Worm (Caenorhabditis elegans): ENCODE data around the gene K11H12.3.

The K11H12.3 gene

DNA sequence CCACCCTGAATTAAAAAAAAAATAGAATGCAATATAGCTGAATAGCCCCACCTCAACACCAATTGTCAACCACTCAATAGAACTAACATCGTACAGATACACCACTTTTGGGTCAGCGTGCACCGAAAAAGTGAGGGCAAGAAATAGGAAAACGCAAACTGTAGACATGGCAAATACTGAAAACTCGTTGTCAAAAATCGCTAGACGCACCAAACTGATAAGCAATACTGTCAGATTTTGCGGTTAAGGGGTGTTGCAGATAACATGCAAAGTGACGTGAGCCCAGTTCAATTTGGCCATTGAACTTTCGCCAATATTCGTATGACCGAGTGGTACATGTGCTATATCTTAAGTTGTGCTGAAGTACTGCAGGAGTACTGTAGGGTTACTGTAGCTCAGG lies at the start of gene K11H12.3:
Gene K11H12.3, minus strand, starts transcription at position 168 of the 400 bp plus-strand sequence.
- TF ChIP-seq syd-9 (tag; optimal IDR thresholded peaks at IDR 0.05), result no peak
- TF ChIP-seq ztf-16 (tag; optimal IDR thresholded peaks at IDR 0.05), result no peak
- no peak for TF ChIP-seq gmeb-2 (tag; optimal IDR thresholded peaks at IDR 0.05)
- no peak for TF ChIP-seq sdc-2 (tag; optimal IDR thresholded peaks at IDR 0.05)
- no peak for TF ChIP-seq tbx-2 (tag; optimal IDR thresholded peaks at IDR 0.05)
- no peak for TF ChIP-seq hlh-13 (GFP tag; optimal IDR thresholded peaks at IDR 0.05)
- TF ChIP-seq F13H6.1 (tag; optimal IDR thresholded peaks at IDR 0.05), result no peak

DNA sequence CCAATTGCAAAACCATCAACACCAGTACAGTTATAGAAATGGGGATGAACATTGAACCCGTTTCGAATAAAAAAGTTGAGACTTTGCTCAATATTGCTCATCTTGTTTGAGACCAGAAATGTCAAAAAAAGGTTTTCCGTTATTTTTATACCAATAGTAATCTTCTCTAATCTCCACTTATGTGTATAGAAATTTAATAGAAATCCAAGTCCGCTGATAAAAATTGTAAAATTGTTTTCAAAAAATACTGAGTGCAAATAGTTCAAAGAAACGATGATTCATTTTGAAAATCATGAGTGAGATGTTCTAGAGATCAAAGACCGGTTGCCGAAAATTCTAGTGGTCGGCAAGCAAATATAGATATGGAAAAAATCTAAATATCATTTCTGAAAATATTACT lies 46.1 kb upstream of the K11H12.3 start, which contains the start of gene Y55F3C.10:
Gene Y55F3C.10, minus strand, starts transcription at position 101 of the 400 bp plus-strand sequence.
- TF ChIP-seq unc-42 (tag; optimal IDR thresholded peaks at IDR 0.05) (no peak), nfya-1 (tag; optimal IDR thresholded peaks at IDR 0.05) (no peak), K09A11.1 (tag; optimal IDR thresholded peaks at IDR 0.05; ENCODE audit: insufficient read depth) (no peak), madf-2 (tag; optimal IDR thresholded peaks at IDR 0.05) (no peak), lin-11 (tag; optimal IDR thresholded peaks at IDR 0.05) (no peak), unc-55 (GFP tag; optimal IDR thresholded peaks at IDR 0.05) (no peak), tbx-2 (tag; optimal IDR thresholded peaks at IDR 0.05) (no peak), ets-4 (tag; optimal IDR thresholded peaks at IDR 0.05) (no peak), nhr-11 (tag; optimal IDR thresholded peaks at IDR 0.05) (no peak), ceh-48 (tag; optimal IDR thresholded peaks at IDR 0.05) (no peak), eyg-1 (tag; optimal IDR thresholded peaks at IDR 0.05) (no peak), ref-2 (tag; optimal IDR thresholded peaks at IDR 0.05) (no peak), ceh-9 (tag; optimal IDR thresholded peaks at IDR 0.05) (no peak)

DNA sequence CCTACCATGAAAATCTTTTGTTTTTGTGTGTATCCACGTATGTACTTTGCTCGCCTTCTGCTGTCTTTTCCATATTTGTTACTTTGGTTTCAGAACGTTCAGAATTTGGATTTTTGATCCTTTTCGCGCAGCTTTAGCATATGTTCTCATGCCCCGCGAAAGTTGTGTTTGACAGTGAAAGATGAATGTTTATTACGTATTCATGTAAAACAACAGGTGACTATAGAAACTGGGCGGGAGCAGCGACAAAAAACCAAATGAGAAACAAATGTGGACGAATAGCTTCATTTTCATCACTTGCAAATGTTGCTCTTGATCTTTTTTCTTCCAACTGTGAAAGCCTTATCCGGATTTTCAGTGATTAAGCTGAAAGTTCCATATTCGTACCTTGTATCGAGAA lies 43.0 kb upstream of the K11H12.3 start, which contains the start of gene clec-164:
Gene clec-164, plus strand, starts transcription at position 301 of the 400 bp plus-strand sequence.
- TF ChIP-seq ahr-1 (tag; optimal IDR thresholded peaks at IDR 0.05) (no peak), fax-1 (tag; optimal IDR thresholded peaks at IDR 0.05) (no peak), hlh-8 (tag; optimal IDR thresholded peaks at IDR 0.05) (no peak), dmd-4 (tag; optimal IDR thresholded peaks at IDR 0.05; ENCODE audit: borderline replicate concordance) (no peak), elt-2 (tag; optimal IDR thresholded peaks at IDR 0.05) (no peak), ref-2 (tag; optimal IDR thresholded peaks at IDR 0.05) (no peak), ets-4 (tag; optimal IDR thresholded peaks at IDR 0.05) (no peak), sox-2 (GFP tag; IDR thresholded peaks at IDR 0.05) (no peak), mec-3 (tag; optimal IDR thresholded peaks at IDR 0.05; ENCODE audit: borderline replicate concordance) (no peak), lin-11 (tag; optimal IDR thresholded peaks at IDR 0.05) (no peak), pha-2 (tag; optimal IDR thresholded peaks at IDR 0.05) (no peak), tbx-7 (tag; optimal IDR thresholded peaks at IDR 0.05) (no peak), hlh-30 (tag; optimal IDR thresholded peaks at IDR 0.05; ENCODE audit: insufficient read depth) (no peak), syd-9 (tag; optimal IDR thresholded peaks at IDR 0.05) (no peak), che-1 (tag; optimal IDR thresholded peaks at IDR 0.05) (no peak), ama-1 (optimal IDR thresholded peaks at IDR 0.05) (no peak), nhr-232 (tag; optimal IDR thresholded peaks at IDR 0.05) (no peak), fkh-10 (GFP tag; optimal IDR thresholded peaks at IDR 0.05) (no peak), hlh-13 (GFP tag; optimal IDR thresholded peaks at IDR 0.05) (no peak), dve-1 (tag; optimal IDR thresholded peaks at IDR 0.05) (no peak)

DNA sequence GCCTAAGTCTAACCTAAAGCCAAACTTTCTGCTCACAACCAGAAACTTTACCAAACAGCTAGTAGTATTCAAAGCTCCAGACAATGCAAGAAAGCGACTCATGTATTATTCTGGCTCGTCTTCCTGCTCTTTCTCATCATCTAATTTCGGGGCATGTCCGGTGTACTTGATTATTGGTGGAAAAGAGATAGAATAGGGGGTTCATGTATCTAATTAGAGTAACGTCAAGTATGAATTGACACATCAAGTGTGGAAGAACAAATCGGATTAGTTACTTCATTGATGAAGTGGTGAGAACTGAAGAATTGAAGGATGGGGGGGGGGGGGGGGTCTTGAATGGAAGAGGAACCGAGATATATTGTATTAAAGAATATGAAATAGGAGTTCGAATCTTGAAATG lies 42.2 kb upstream of the K11H12.3 start:
- TF ChIP-seq unc-42 (tag; optimal IDR thresholded peaks at IDR 0.05) (peak; percentile 67), elt-4 (tag; optimal IDR thresholded peaks at IDR 0.05) (no peak)

DNA sequence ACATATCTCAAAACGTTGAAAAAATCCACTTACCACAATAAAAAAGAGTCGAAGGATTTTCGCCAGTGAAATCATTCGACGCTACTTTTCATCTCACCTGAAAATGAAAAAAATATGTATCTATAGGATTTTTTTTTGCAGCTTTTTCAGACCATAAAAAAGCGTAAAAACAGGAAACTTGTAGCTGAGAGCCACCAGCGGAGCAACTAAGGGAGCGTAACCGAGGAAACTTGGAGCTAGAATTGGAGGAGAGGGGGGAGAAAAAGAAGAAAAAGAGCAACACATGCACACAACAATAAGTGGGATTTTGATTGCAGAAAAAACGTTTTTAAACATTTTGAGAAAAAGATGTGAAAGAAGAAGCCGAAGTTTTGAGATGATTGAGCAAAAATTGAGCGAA lies 34.4 kb upstream of the K11H12.3 start, which contains the start of gene cutl-26:
Gene cutl-26, minus strand, starts transcription at position 101 of the 400 bp plus-strand sequence.
- TF ChIP-seq pha-4 (tag; optimal IDR thresholded peaks at IDR 0.05) (no peak), madf-2 (tag; optimal IDR thresholded peaks at IDR 0.05) (no peak), che-1 (tag; optimal IDR thresholded peaks at IDR 0.05) (no peak), lin-11 (tag; optimal IDR thresholded peaks at IDR 0.05) (no peak), hlh-15 (tag; optimal IDR thresholded peaks at IDR 0.05) (no peak), nhr-232 (tag; optimal IDR thresholded peaks at IDR 0.05) (no peak)
